Worm (Caenorhabditis elegans) whole organism, mixed stage, embryonic: ENCODE measurements around the gene srx-50.

Source experiments
- bed-3 ChIP-seq: fragments of 200-800 bp; sonication (Bioruptor generic); optimal IDR thresholded peaks from 3 replicates; lab custom pipeline; 2018; ENCODE audit warnings: mild to moderate bottlenecking, missing genetic modification characterization, moderate library complexity, missing compliant biosample characterization
- ces-1 ChIP-seq: fragments of 150-350 bp; optimal IDR thresholded peaks from 2 replicates; lab custom pipeline; 2014; ENCODE audit warnings: missing biosample characterization, missing genetic modification reagents, missing genetic modification characterization
- drap-1 ChIP-seq: fragments of 200-800 bp; sonication (Bioruptor generic); optimal IDR thresholded peaks from 3 replicates; lab custom pipeline; 2018; ENCODE audit warnings: mild to moderate bottlenecking, missing genetic modification characterization, missing compliant biosample characterization
- nhr-28 ChIP-seq: fragments of 150-350 bp; optimal IDR thresholded peaks from 2 replicates; lab custom pipeline; 2014; ENCODE audit warnings: missing biosample characterization, missing genetic modification characterization
- pha-4 ChIP-seq: fragments of 150-350 bp; optimal IDR thresholded peaks from 2 replicates; lab custom pipeline; 2018; ENCODE audit warnings: missing biosample characterization, missing genetic modification reagents, missing genetic modification characterization
- snpc-4 ChIP-seq: fragments of 150-350 bp; optimal IDR thresholded peaks from 2 replicates; lab custom pipeline; 2014; ENCODE audit warnings: missing biosample characterization, missing genetic modification characterization

- no peak for TF ChIP-seq ces-1
- no peak for TF ChIP-seq nhr-28 (tag; lab: Kevin White, UChicago)
- TF ChIP-seq drap-1 (GFP tag; lab: Kevin White, UChicago): no peak
- no peak for TF ChIP-seq bed-3
- TF ChIP-seq snpc-4 (tag; lab: Kevin White, UChicago): no peak
- no peak for TF ChIP-seq pha-4 (tag; lab: Kevin White, UChicago)
Measured at ce11 chrIV:7094216-7094758, 36.5 kb downstream of the srx-50 start, which contains the start of gene deb-1.
